Fruit fly (Drosophila melanogaster) whole organism, prepupa: ENCODE measurements around the gene CG32437.

ENCODE experiments used
- Blimp-1 ChIP-seq: fragments of 200-800 bp; sonication (Bioruptor generic); optimal IDR thresholded peaks from 3 replicates; lab custom pipeline; 2017; ENCODE audit warnings: missing biosample characterization, missing genetic modification characterization, mild to moderate bottlenecking, moderate library complexity, missing genetic modification reagents
- CG10669 ChIP-seq: fragments of 200-800 bp; sonication (Bioruptor generic); optimal IDR thresholded peaks from 3 replicates; lab custom pipeline; 2018; ENCODE audit warnings: missing biosample characterization, mild to moderate bottlenecking, missing genetic modification characterization, moderate library complexity
- CG11902 ChIP-seq: fragments of 200-800 bp; sonication (Bioruptor generic); optimal IDR thresholded peaks from 3 replicates; lab custom pipeline; 2016; ENCODE audit warnings: missing biosample characterization, missing genetic modification characterization
- CG16779 ChIP-seq: fragments of 200-800 bp; sonication (Bioruptor generic); optimal IDR thresholded peaks from 3 replicates; lab custom pipeline; 2017; ENCODE audit warnings: missing biosample characterization, mild to moderate bottlenecking, missing genetic modification characterization
- CG3032 ChIP-seq: fragments of 200-800 bp; optimal IDR thresholded peaks from 2 replicates; lab custom pipeline; 2019; ENCODE audit warnings: missing biosample characterization, mild to moderate bottlenecking, missing genetic modification characterization, moderate library complexity
- CG32006 ChIP-seq: fragments of 200-800 bp; sonication (Bioruptor generic); optimal IDR thresholded peaks from 3 replicates; lab custom pipeline; 2017; ENCODE audit warnings: missing biosample characterization, mild to moderate bottlenecking, missing genetic modification characterization
- CG6854 ChIP-seq: fragments of 200-800 bp; sonication (Bioruptor generic); optimal IDR thresholded peaks from 2 replicates; lab custom pipeline; 2017; ENCODE audit warnings: missing biosample characterization, mild to moderate bottlenecking, missing genetic modification characterization
- Eip75B ChIP-seq: fragments of 200-800 bp; sonication (Bioruptor generic); optimal IDR thresholded peaks from 3 replicates; lab custom pipeline; 2016; ENCODE audit warnings: missing biosample characterization, missing genetic modification characterization
- Lpt ChIP-seq: fragments of 200-800 bp; sonication (Bioruptor generic); optimal IDR thresholded peaks from 3 replicates; lab custom pipeline; 2016; ENCODE audit warnings: missing biosample characterization, missing genetic modification characterization
- Sox102F ChIP-seq: fragments of 200-800 bp; sonication (Bioruptor generic); optimal IDR thresholded peaks from 2 replicates; lab custom pipeline; 2016; ENCODE audit warnings: missing biosample characterization, mild to moderate bottlenecking, missing genetic modification characterization
- fd59A ChIP-seq: fragments of 200-800 bp; sonication (Bioruptor generic); optimal IDR thresholded peaks from 2 replicates; lab custom pipeline; 2017; ENCODE audit warnings: missing biosample characterization, mild to moderate bottlenecking, missing genetic modification characterization, missing genetic modification reagents
- salr ChIP-seq, 2 experiments: fragments of 200-800 bp; sonication (Bioruptor generic); optimal IDR thresholded peaks; 3 replicates each; lab custom pipeline; 2016 to 2018; ENCODE audit warnings: missing biosample characterization in 2 of 2, missing genetic modification characterization in 2 of 2, mild to moderate bottlenecking in 1 of 2
- ss ChIP-seq, 2 experiments: fragments of 200-800 bp; sonication (Bioruptor generic); optimal IDR thresholded peaks; 2 replicates in 1 of 2; 3 replicates in 1 of 2; lab custom pipeline; 2017 to 2018; ENCODE audit warnings: mild to moderate bottlenecking in 2 of 2, missing biosample characterization in 2 of 2, missing genetic modification characterization in 2 of 2, moderate library complexity in 1 of 2
- svp ChIP-seq: fragments of 200-800 bp; sonication (Bioruptor generic); peaks from one replicate; lab custom pipeline; 2016; ENCODE audit warnings: missing biosample characterization, missing genetic modification characterization

dm6 chr3L:21334999-21335631, 22.4 kb upstream of the CG32437 start, which contains the start of gene Tsr1:
- TF ChIP-seq CG32006: no peak
- TF ChIP-seq CG10669 (GFP tag; lab: Kevin White, UChicago): no peak
- no peak for TF ChIP-seq ss (GFP tag; optimal IDR thresholded peaks at IDR 0.05; lab: Kevin White, UChicago)
- no peak for TF ChIP-seq Sox102F (GFP tag; lab: Kevin White, UChicago)
- TF ChIP-seq CG6854: no peak
- TF ChIP-seq CG3032 (tag; lab: Kevin White, UChicago): no peak
- no peak for TF ChIP-seq CG16779 (tag; lab: Kevin White, UChicago)
- TF ChIP-seq svp (GFP tag; lab: Kevin White, UChicago): no peak
- TF ChIP-seq salr (GFP tag; optimal IDR thresholded peaks at IDR 0.05; lab: Kevin White, UChicago): no peak
- TF ChIP-seq fd59A (GFP tag; lab: Kevin White, UChicago): no peak
- no peak for TF ChIP-seq CG11902 (GFP tag; lab: Kevin White, UChicago)
- TF ChIP-seq Lpt (GFP tag; lab: Kevin White, UChicago): no peak
- no peak for TF ChIP-seq Eip75B (GFP tag; lab: Kevin White, UChicago)
- no peak for TF ChIP-seq Blimp-1 (GFP tag; lab: Kevin White, UChicago)
